Fruit fly (Drosophila melanogaster): ENCODE results near the gene JMJD4.
A peak's percentile ranks its signal among the peaks of the same experiment; 100 is the strongest.

Gene JMJD4

DNA sequence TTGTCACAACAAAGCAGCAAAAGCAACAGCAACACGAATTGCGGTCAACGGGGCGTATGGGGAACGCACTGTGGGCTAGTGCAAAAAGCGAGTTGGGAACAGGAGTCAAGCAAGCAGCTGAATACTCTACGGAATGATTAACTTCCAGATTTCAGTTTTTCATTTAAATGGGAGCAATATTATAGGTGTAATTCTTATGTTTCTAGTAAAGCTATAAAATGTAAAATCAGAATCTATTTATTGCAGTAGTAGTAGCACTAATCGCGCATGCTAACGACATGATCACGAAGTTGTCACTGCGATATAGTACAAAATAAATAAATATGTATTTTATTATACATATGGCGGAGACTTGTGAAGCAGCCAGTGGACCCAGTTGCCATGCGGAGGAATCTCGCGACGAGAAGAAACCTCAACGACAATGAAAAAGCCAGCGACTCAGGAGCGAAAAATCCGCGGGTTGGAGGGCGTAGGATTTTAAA lies 12.4 kb downstream of the JMJD4 start:
- no peak for TF ChIP-seq CTCF (optimal IDR thresholded peaks at IDR 0.05)
- TF ChIP-seq CG8478 (optimal IDR thresholded peaks at IDR 0.05) = no peak

DNA sequence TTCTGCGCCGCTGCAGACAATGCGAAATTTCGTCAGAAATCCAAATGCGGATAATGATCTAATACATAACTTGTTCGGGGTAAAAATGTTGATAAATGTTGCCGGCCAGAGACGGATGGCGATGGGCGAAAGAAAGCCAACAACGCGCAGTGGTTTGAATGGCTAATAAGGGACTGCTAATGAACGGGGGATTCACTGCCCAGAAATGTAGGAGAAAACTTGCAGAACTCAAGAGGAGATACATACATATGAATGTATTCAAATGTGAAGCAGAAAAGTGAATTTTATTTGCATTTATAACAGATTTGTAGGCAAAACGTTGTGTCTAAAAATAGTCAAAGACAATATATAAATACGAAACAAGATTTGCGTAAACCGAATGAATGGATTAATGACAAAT lies 13.2 kb downstream of the JMJD4 start:
- no peak for TF ChIP-seq CG8478 (optimal IDR thresholded peaks at IDR 0.05)
- no peak for TF ChIP-seq CTCF (optimal IDR thresholded peaks at IDR 0.05)

DNA sequence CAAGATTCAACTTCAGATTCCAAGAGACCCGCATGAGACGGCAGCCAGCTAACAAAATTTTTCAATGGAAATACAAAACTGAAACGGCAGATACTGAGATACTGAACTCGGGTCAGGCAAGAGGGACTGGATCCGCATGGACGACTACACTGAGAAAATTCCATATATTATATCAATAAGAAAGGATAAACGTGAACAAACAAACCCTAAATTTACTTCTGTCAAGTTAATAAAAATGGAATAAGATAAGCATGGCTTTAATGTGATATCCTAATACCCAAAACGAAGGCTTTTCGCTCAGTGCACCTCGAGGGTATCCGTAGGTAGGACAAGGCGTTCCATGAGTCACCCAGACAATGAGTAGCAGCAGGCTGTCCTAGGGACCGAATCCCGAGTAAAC lies 13.8 kb downstream of the JMJD4 start:
- TF ChIP-seq CTCF (optimal IDR thresholded peaks at IDR 0.05) (no peak), CG8478 (optimal IDR thresholded peaks at IDR 0.05) (no peak)

DNA sequence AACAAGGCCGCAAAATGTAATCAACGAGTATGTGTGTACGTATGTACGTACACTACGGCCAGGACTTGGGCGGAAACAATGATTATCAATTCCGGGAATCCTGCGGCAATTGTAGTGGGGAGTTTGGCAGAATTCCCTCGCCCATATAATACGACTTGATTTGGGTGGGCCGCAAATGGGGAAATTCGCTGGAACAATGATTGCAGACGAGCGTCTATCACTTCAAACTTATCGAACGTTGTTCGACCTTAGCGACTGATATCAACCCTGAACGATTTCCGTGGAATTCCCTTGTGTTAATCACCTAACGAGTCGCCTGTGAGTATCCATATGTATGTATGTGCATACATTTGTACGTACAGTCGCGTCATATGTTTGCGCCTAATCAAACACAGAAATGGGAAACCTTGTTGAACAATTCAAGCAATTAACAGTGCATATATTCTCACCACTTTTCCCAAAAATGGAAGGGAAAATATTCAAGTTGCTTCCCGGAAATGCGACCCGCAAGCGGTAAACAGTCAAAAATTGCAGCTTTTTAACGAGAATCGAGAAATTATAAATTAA lies 14.7 kb downstream of the JMJD4 start:
- TF ChIP-seq CTCF (optimal IDR thresholded peaks at IDR 0.05) (no peak), CG8478 (optimal IDR thresholded peaks at IDR 0.05) (no peak)

DNA sequence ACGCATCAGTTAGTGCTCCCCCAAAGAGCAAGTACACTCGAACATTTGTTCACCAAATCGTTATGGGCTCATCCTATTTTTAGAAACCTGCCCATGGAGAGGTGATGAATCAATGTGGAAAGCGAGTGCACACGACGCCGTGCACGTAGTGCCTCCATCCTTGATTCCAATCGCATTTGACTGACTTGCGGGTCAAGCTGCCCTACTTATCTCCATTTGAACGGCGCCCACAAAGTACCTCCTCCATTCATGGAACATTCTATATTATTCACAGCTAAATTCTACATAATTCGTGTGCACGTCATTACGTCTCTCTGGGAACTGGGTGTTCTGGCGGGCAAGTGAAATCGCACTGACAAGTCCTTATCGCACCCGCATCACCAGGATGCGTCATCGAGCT lies 15.9 kb downstream of the JMJD4 start:
- TF ChIP-seq CG8478 (optimal IDR thresholded peaks at IDR 0.05) (no peak), CTCF (optimal IDR thresholded peaks at IDR 0.05) (no peak)

DNA sequence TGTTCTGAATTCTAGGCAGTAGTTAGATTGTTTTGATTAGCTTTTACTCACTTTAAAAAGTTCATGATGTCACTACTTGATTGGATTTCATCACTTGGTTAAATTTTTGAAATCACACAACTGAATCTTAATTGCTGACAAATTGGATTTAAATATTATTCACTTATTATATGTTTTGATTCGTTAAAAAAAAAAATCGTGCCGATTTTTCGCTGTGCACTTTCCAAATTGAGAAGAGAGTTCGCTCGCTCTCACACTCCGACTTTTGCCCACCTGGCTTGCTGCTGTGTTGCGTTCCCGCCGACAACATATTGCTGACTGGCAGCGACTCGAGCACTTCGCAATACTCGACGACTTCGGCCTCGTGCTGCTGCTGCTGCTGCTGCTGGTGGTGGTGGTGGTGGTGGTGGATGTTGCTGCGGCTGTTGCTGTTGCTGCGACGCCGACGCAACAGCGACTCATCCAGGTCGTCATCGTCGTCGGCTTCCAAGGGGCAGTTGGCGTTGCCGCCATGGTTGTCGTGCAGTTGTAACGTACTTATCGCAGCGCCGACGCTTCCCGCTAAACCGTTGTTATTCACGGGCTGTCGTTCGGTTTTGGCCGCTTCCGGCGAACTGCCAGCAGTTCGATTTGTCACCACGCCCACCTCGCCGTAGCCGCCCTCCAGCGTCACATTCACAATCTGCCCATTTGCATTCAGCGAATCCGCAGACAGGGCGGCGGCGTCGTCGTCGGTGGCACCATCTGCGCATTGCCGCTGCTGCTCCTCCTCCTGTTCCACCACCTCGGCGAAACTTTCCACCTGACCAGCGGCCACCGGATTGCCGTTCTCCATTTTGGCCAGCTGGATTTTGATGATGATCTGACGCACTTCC lies 17.4 kb downstream of the JMJD4 start:
- TF ChIP-seq CTCF (optimal IDR thresholded peaks at IDR 0.05) (no peak), CG8478 (optimal IDR thresholded peaks at IDR 0.05) (no peak)

DNA sequence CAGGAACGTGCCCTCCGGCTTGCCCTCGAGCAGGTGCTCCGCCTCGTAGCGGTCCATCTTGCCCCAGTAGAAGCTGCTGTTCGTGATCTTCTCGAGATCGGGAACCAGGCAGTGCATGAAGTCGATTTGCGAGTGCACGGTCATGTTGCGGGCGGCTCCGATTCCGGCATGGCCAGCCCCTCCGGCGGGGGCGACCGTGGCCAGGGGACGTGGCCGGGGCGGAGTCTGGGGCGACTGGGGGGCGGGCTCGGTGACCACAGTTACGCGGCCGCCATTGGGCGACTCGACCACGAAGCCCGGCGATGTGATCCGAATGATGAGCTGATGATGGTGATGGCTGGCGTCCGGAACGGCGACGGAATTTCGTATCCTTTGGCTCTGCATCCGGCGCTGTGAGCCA lies 18.5 kb downstream of the JMJD4 start:
- TF ChIP-seq CTCF (optimal IDR thresholded peaks at IDR 0.05) = no peak
- no peak for TF ChIP-seq CG8478 (optimal IDR thresholded peaks at IDR 0.05)

DNA sequence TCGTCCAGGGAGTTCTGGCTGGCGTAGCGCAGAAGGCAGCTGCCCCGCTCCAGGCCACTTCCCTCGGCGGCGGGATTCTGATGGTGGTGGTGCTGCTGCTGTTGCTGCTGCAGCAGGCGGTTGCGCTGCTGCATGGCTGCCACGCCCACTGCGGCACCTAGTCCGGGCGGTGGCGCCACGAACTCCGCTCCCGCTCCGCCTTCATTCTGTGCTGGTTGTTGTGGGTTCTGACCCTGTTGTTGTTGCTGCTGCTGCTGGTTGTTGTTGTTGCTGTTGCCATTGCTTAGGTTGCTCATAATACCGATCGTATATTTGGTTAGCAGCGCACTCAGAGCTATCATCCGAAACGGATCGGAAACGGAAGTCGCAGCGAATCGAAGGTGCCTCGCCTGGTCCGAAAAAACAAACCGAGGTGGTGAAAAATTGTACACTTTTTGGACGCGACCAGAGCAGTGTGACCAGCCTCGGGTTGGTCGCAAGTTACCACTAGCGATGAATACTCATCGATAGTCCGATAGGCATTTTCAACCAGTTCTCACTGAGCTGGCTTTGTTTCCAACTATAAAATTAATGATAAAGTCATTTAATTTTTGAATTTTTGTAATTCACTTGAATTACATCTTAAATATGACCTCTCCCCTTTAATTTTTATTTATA lies 21.4 kb downstream of the JMJD4 start, which contains the start of gene kel:
Gene kel, minus strand, starts transcription at position 493 of the 657 bp plus-strand sequence.
- TF ChIP-seq CG8478 (optimal IDR thresholded peaks at IDR 0.05) (no peak), CTCF (optimal IDR thresholded peaks at IDR 0.05) (peak in 1 of 2 experiments; percentile 34)

DNA sequence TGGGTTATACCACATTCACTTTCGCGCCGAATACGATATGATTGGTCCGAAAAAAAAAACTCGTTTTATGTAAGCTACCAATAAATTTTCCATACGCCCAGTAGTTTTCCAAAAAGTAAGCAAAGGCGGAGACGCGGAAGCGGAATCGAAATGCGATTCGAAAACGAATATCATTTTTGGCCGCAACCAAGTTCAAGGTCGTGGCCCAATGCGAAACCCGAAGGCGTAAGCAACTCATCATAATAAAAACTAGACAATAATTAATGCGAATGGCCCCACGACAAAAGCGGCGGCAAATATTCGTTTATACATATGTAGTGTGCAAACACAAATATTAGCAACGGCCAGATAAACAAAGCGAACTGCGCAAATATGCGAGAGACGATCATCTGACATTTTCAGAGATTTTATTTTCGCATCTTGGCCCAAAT lies 22.6 kb downstream of the JMJD4 start:
- no peak for TF ChIP-seq CG8478 (optimal IDR thresholded peaks at IDR 0.05)

DNA sequence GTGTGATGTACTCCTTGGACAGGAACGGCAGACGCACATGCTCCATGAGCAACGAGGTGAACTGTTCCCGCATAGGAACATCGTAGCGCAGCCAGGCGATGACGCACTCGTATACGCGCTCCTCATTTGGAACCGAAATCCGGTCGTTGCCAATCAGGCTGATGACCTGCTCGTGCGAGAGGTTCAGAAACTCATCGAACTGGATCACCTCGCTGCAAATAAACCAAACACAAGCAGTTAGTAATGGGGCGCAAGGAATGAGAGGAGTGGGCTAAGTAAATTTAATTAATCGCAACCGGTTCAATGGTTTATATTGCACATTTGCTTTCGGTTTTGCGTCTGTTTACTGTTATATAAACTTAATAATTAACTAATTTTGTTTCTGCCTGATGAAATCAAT lies 24.5 kb downstream of the JMJD4 start:
- no peak for TF ChIP-seq CTCF (optimal IDR thresholded peaks at IDR 0.05)
- TF ChIP-seq CG8478 (optimal IDR thresholded peaks at IDR 0.05) = no peak

DNA sequence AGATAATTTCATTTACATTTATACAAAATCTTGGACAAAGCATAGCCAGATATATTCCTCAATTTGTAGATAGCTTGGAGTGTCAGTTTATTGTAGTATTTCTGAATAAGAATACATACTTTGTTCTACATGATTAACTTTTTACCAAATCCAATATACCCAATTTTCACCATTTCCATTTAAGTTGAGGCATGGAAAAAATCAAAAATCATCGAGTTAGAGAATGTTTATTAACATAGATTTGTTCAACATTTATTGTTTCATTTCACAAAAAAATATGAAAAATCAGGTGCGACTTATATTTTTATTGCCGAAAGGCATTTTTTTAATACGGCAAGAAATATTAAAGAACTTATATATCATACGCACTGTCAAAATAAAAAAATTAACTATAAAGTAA lies 33.4 kb downstream of the JMJD4 start, which contains the start of gene Grl36b:
Gene Grl36b, minus strand, starts transcription at position 101 of the 400 bp plus-strand sequence.
- no peak for TF ChIP-seq CG8478 (optimal IDR thresholded peaks at IDR 0.05)
- no peak for TF ChIP-seq CTCF (optimal IDR thresholded peaks at IDR 0.05)

DNA sequence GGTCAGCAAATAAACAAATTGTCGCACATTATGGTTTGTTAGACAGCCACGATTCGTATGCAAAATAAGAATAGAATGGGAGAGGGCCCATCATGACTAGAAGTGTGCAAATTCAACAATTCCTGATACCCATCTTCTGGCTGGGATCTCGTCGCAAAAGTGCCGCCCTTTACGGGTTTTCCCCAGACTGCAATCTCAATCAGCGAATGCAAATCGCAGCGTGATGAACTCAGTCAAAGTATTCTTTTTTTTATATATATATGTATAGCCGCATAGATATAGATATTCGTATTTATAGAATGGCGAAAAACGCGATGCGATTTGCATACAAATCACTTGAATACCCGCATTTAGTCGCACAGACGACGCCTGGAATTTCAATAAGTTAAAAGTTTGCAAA lies 36.2 kb downstream of the JMJD4 start:
- TF ChIP-seq CG8478 (optimal IDR thresholded peaks at IDR 0.05) = no peak
- TF ChIP-seq CTCF (optimal IDR thresholded peaks at IDR 0.05) = no peak

DNA sequence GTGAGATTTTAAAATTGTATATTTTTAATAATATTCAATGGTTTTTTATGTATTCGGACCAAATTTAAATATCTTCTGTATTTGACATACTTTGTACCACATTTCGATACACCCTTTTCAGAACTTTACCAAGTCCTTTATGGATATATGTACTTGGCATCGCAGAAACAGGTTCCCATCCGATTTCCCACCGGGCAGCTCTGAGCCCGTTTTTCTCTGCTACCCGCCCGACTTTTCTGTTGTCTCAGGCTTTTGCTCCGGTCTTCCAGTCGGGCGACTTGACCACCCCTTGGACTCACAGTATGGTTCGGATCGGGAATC lies 36.9 kb downstream of the JMJD4 start:
- TF ChIP-seq CTCF (optimal IDR thresholded peaks at IDR 0.05) (no peak), CG8478 (optimal IDR thresholded peaks at IDR 0.05) (no peak)

DNA sequence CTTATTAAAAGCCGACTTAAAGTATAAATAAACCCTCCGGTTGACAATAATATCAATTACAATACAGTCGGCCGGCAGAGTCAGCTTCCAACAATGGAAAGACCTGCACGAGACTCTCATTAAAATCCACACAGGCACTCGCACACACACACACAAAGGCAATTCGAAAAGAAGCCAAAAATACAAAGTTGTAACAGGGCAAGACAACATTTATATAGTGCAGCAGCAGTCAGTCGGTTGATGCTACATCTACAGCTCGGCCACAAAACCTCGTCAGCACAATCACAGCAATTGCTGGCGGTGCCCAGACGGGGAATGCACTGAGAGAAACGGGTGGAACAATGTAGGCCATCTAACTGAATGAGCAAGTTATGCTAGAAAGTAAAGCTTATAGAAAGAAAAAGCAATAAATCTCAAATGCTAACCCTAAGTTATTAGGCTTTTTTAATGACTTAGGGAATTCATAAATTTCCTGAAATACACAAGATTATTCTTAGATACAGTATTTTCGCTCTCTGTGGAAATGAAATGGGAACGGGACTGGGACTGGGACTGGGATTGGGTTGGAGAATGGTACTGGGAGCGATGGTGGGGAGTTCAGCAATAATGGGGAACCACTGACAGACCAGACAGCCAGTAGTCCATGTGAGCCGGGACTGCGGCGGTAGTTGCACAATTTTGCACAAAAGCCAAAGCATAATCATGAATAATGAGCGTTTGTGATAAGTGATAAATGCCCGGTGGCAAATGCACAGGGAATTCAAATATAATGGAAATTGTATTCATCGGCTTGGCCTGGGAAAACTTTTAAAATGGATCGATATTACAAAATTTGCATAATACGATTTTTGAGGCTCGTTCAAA lies 37.5 kb downstream of the JMJD4 start:
- no peak for TF ChIP-seq CTCF (optimal IDR thresholded peaks at IDR 0.05)
- no peak for TF ChIP-seq CG8478 (optimal IDR thresholded peaks at IDR 0.05)

DNA sequence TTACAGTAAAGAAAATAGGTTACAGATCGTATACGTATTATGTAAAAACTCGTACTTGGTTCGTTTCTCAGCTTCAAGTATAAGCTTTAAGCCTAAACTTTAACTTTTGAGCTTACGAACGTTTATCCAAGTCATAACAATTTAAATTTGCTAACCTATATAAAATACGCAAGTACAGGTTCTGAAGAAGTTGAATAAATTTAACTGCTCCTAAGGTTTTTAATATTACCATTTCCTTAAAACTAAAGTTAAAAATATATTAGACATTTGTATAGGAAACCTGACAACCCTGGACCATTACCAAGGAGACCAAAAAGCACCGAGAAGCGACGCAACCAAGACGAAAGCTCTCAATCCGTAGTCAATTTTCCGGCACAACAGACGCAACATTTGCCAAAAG lies 39.4 kb downstream of the JMJD4 start, which contains the start of gene CG5758:
Gene CG5758, plus strand, starts transcription at position 353 of the 400 bp plus-strand sequence.
- TF ChIP-seq CG8478 (optimal IDR thresholded peaks at IDR 0.05) (no peak), CTCF (optimal IDR thresholded peaks at IDR 0.05) (no peak)

All from S2 (cell line).